Fruit fly (Drosophila melanogaster) whole organism, embryonic: ENCODE measurements around the gene CG31050.
A peak's percentile ranks its signal among the peaks of the same experiment; 100 is the strongest.

Experiments
- Awh ChIP-seq: fragments of 200-800 bp; sonication (Bioruptor generic); IDR thresholded peaks from 2 replicates; pipeline ENCODE4, ENCODE4 v1.3.6; 2022; ENCODE audit warnings: missing biosample characterization, missing genetic modification characterization
- CG11247 ChIP-seq: fragments of 200-800 bp; sonication (Bioruptor generic); IDR thresholded peaks from 2 replicates; pipeline ENCODE4 v1.3.6; 2022; ENCODE audit warnings: missing biosample characterization, missing genetic modification characterization
- CG16779 ChIP-seq: fragments of 200-800 bp; sonication (Bioruptor generic); IDR thresholded peaks from 2 replicates; pipeline ENCODE4 v1.3.6; 2022; ENCODE audit warnings: missing biosample characterization, missing genetic modification characterization
- CG17328 ChIP-seq: fragments of 200-800 bp; sonication (Bioruptor generic); IDR thresholded peaks from 2 replicates; pipeline ENCODE4 v1.3.6; 2022; ENCODE audit warnings: missing biosample characterization, missing genetic modification characterization
- CG18262 ChIP-seq: fragments of 200-800 bp; optimal IDR thresholded peaks from 3 replicates; lab custom pipeline; 2019; ENCODE audit warnings: missing biosample characterization, mild to moderate bottlenecking, missing genetic modification characterization, moderate library complexity
- CG18476 ChIP-seq: fragments of 200-800 bp; sonication (Bioruptor generic); optimal IDR thresholded peaks from 2 replicates; lab custom pipeline; 2016; ENCODE audit warnings: missing biosample characterization, mild to moderate bottlenecking, missing genetic modification characterization
- CG3065 ChIP-seq: fragments of 200-800 bp; sonication (Bioruptor generic); optimal IDR thresholded peaks from 2 replicates; lab custom pipeline; 2016; ENCODE audit warnings: missing biosample characterization, missing genetic modification characterization
- CG31388 ChIP-seq: fragments of 200-800 bp; sonication (Bioruptor generic); optimal IDR thresholded peaks from 2 replicates; lab custom pipeline; 2016; ENCODE audit warnings: missing biosample characterization, missing genetic modification characterization
- CG3281 ChIP-seq: fragments of 200-800 bp; sonication (Bioruptor generic); optimal IDR thresholded peaks from 3 replicates; lab custom pipeline; 2017; ENCODE audit warnings: missing biosample characterization, mild to moderate bottlenecking, missing genetic modification characterization
- CG33557 ChIP-seq: fragments of 200-800 bp; sonication (Bioruptor generic); optimal IDR thresholded peaks from 2 replicates; lab custom pipeline; 2019; ENCODE audit warnings: missing biosample characterization, mild to moderate bottlenecking, missing genetic modification characterization, moderate library complexity
- CG3995 ChIP-seq: fragments of 200-800 bp; sonication (Bioruptor generic); optimal IDR thresholded peaks from 3 replicates; lab custom pipeline; 2016; ENCODE audit warnings: missing biosample characterization, missing genetic modification characterization
- CG4404 ChIP-seq: fragments of 200-800 bp; sonication (Bioruptor generic); IDR thresholded peaks from 2 replicates; pipeline ENCODE4 v1.3.6; 2022; ENCODE audit warnings: missing biosample characterization, missing genetic modification characterization
- CG4424 ChIP-seq: fragments of 200-800 bp; sonication (Bioruptor generic); optimal IDR thresholded peaks from 3 replicates; lab custom pipeline; 2016; ENCODE audit warnings: missing biosample characterization, missing genetic modification characterization
- CG5953 ChIP-seq: fragments of 200-800 bp; sonication (Bioruptor generic); IDR thresholded peaks from 2 replicates; pipeline ENCODE4 v1.3.6; 2022; ENCODE audit warnings: missing biosample characterization, missing genetic modification characterization
- CG6254 ChIP-seq: fragments of 200-800 bp; sonication (Bioruptor generic); optimal IDR thresholded peaks from 3 replicates; lab custom pipeline; 2017; ENCODE audit warnings: mild to moderate bottlenecking, missing biosample characterization, missing genetic modification reagents, missing genetic modification characterization
- CG6813 ChIP-seq: fragments of 200-800 bp; sonication (Bioruptor generic); optimal IDR thresholded peaks from 2 replicates; lab custom pipeline; 2017; ENCODE audit warnings: missing biosample characterization, missing genetic modification characterization, mild to moderate bottlenecking, moderate library complexity, missing genetic modification reagents
- CG7271 ChIP-seq: fragments of 200-800 bp; sonication (Bioruptor generic); optimal IDR thresholded peaks from 2 replicates; lab custom pipeline; 2018; ENCODE audit warnings: missing biosample characterization, mild to moderate bottlenecking, missing genetic modification characterization, moderate library complexity
- CG7928 ChIP-seq: fragments of 200-800 bp; sonication (Bioruptor generic); optimal IDR thresholded peaks from 2 replicates; lab custom pipeline; 2017; ENCODE audit warnings: missing biosample characterization, mild to moderate bottlenecking, missing genetic modification characterization
- CG8478 ChIP-seq: fragments of >200 bp; optimal IDR thresholded peaks from 2 replicates; lab custom pipeline; 2018
- CG9727 ChIP-seq: fragments of 200-800 bp; sonication (Bioruptor generic); optimal IDR thresholded peaks from 3 replicates; lab custom pipeline; 2017; ENCODE audit warnings: missing biosample characterization, mild to moderate bottlenecking, missing genetic modification characterization
- Camta ChIP-seq: fragments of 200-800 bp; sonication (Bioruptor generic); optimal IDR thresholded peaks from 2 replicates; lab custom pipeline; 2016; ENCODE audit warnings: missing biosample characterization, missing genetic modification characterization
- CoRest ChIP-seq: fragments of 200-800 bp; sonication (Bioruptor generic); optimal IDR thresholded peaks from 3 replicates; lab custom pipeline; 2018; ENCODE audit warnings: missing biosample characterization, mild to moderate bottlenecking, missing genetic modification characterization, moderate library complexity
- Dll ChIP-seq: fragments of 200-800 bp; sonication (Bioruptor generic); IDR thresholded peaks from 4 replicates; pipeline ENCODE4 v1.3.6; 2022; ENCODE audit warnings: missing biosample characterization, missing genetic modification characterization; ENCODE audit not compliant: partially characterized antibody
- E2f1 ChIP-seq: fragments of 200-800 bp; sonication (Bioruptor generic); IDR thresholded peaks from 2 replicates; pipeline ENCODE4 v1.3.6; 2022; ENCODE audit warnings: missing biosample characterization, missing genetic modification characterization
- E2f2 ChIP-seq: fragments of 200-800 bp; sonication (Bioruptor generic); IDR thresholded peaks from 2 replicates; pipeline ENCODE4 v1.3.6; 2022; ENCODE audit warnings: missing biosample characterization, missing genetic modification characterization
- Elba2 ChIP-seq: fragments of 200-800 bp; sonication (Bioruptor generic); optimal IDR thresholded peaks from 3 replicates; lab custom pipeline; 2016; ENCODE audit warnings: missing biosample characterization, missing genetic modification characterization
- Fer2 ChIP-seq: fragments of 200-800 bp; sonication (Bioruptor generic); optimal IDR thresholded peaks from 2 replicates; lab custom pipeline; 2018; ENCODE audit warnings: missing biosample characterization, mild to moderate bottlenecking, missing genetic modification characterization, moderate library complexity
- Hr3 ChIP-seq: fragments of 200-800 bp; sonication (Bioruptor generic); optimal IDR thresholded peaks from 3 replicates; lab custom pipeline; 2016; ENCODE audit warnings: missing biosample characterization, missing genetic modification characterization
- NC2α ChIP-seq: fragments of 200-800 bp; sonication (Bioruptor generic); optimal IDR thresholded peaks from 2 replicates; lab custom pipeline; 2016; ENCODE audit warnings: missing biosample characterization, missing genetic modification characterization
- NfI ChIP-seq: fragments of 200-800 bp; sonication (Bioruptor generic); optimal IDR thresholded peaks from 3 replicates; lab custom pipeline; 2018; ENCODE audit warnings: missing biosample characterization, mild to moderate bottlenecking, missing genetic modification characterization, moderate library complexity
- Sin3A ChIP-seq: fragments of >200 bp; optimal IDR thresholded peaks from 2 replicates; lab custom pipeline; 2018
- Six4 ChIP-seq: fragments of 200-800 bp; sonication (Bioruptor generic); optimal IDR thresholded peaks from 2 replicates; lab custom pipeline; 2016; ENCODE audit warnings: missing biosample characterization, missing genetic modification characterization
- Spps ChIP-seq: fragments of 200-800 bp; sonication (Bioruptor generic); optimal IDR thresholded peaks from 2 replicates; lab custom pipeline; 2018; ENCODE audit warnings: missing biosample characterization, mild to moderate bottlenecking, missing genetic modification characterization
- abd-A ChIP-seq: fragments of 200-800 bp; sonication (Bioruptor generic); optimal IDR thresholded peaks from 3 replicates; lab custom pipeline; 2019; ENCODE audit warnings: missing biosample characterization, mild to moderate bottlenecking, missing genetic modification characterization, moderate library complexity
- eve ChIP-seq, 2 experiments: fragments of >200 bp; optimal IDR thresholded peaks; 2 replicates each; lab custom pipeline; 2017; ENCODE audit warnings: missing biosample characterization in 2 of 2, missing genetic modification characterization in 2 of 2
- gsb-n ChIP-seq: fragments of 200-800 bp; sonication (Bioruptor generic); optimal IDR thresholded peaks from 3 replicates; lab custom pipeline; 2018; ENCODE audit warnings: missing biosample characterization, mild to moderate bottlenecking, missing genetic modification characterization
- h ChIP-seq: fragments of >200 bp; optimal IDR thresholded peaks from 2 replicates; lab custom pipeline; 2017
- her ChIP-seq: fragments of 200-800 bp; sonication (Bioruptor generic); optimal IDR thresholded peaks from 2 replicates; lab custom pipeline; 2016; ENCODE audit warnings: missing biosample characterization, missing genetic modification characterization
- lmd ChIP-seq: fragments of 200-800 bp; sonication (Bioruptor generic); IDR thresholded peaks from 2 replicates; pipeline ENCODE4 v1.3.6; 2022; ENCODE audit warnings: missing biosample characterization, missing genetic modification characterization
- pho ChIP-seq: fragments of 200-800 bp; sonication (Bioruptor generic); optimal IDR thresholded peaks from 2 replicates; lab custom pipeline; 2016; ENCODE audit warnings: missing biosample characterization, missing genetic modification characterization
- psq ChIP-seq: fragments of 200-800 bp; sonication (Bioruptor generic); optimal IDR thresholded peaks from 2 replicates; lab custom pipeline; 2017; ENCODE audit warnings: missing biosample characterization, missing genetic modification characterization
- pzg ChIP-seq: fragments of 200-800 bp; sonication (Bioruptor generic); optimal IDR thresholded peaks from 3 replicates; lab custom pipeline; 2018; ENCODE audit warnings: missing biosample characterization, mild to moderate bottlenecking, missing genetic modification characterization, moderate library complexity
- ranshi ChIP-seq: fragments of 200-800 bp; sonication (Bioruptor generic); IDR thresholded peaks from 2 replicates; pipeline ENCODE4 v1.3.6; 2022; ENCODE audit warnings: missing biosample characterization, missing genetic modification characterization
- salm ChIP-seq: fragments of 200-800 bp; sonication (Bioruptor generic); optimal IDR thresholded peaks from 2 replicates; lab custom pipeline; 2018; ENCODE audit warnings: missing biosample characterization, mild to moderate bottlenecking, missing genetic modification characterization
- scrt ChIP-seq: fragments of 200-800 bp; sonication (Bioruptor generic); optimal IDR thresholded peaks from 2 replicates; lab custom pipeline; 2018; ENCODE audit warnings: missing biosample characterization, mild to moderate bottlenecking, missing genetic modification characterization, moderate library complexity
- sd ChIP-seq: fragments of 200-800 bp; sonication (Bioruptor generic); optimal IDR thresholded peaks from 3 replicates; lab custom pipeline; 2018; ENCODE audit warnings: missing biosample characterization, mild to moderate bottlenecking, missing genetic modification characterization, moderate library complexity
- slbo ChIP-seq: fragments of 200-800 bp; sonication (Bioruptor generic); IDR thresholded peaks from 2 replicates; pipeline ENCODE4 v1.3.6; 2022; ENCODE audit warnings: missing biosample characterization, missing genetic modification characterization
- ssp ChIP-seq: fragments of 200-800 bp; sonication (Bioruptor generic); IDR thresholded peaks from 2 replicates; pipeline ENCODE4 v1.3.6; 2022; ENCODE audit warnings: missing biosample characterization, missing genetic modification characterization
- toy ChIP-seq: fragments of 200-800 bp; sonication (Bioruptor generic); IDR thresholded peaks from 2 replicates; pipeline ENCODE4 v1.3.6; 2022; ENCODE audit warnings: missing biosample characterization, missing genetic modification characterization
- vvl ChIP-seq: fragments of 200-800 bp; sonication (Bioruptor generic); IDR thresholded peaks from 2 replicates; pipeline ENCODE4 v1.3.6; 2022; ENCODE audit warnings: missing biosample characterization, missing genetic modification characterization
- zen2 ChIP-seq: fragments of 200-800 bp; sonication (Bioruptor generic); IDR thresholded peaks from 3 replicates; pipeline ENCODE4 v1.3.6; 2022; ENCODE audit warnings: missing biosample characterization, missing genetic modification characterization; ENCODE audit not compliant: partially characterized antibody
- zf30C ChIP-seq: fragments of 200-800 bp; sonication (Bioruptor generic); optimal IDR thresholded peaks from 3 replicates; lab custom pipeline; 2018; ENCODE audit warnings: missing biosample characterization, mild to moderate bottlenecking, missing genetic modification characterization

The CG31050 gene

dm6 chr3R:28676870-28677526, 26.7 kb upstream of the CG31050 start (continued):
- TF ChIP-seq Hr3 (no peak), CG11247 (GFP tag; lab: Robert Waterston, UW) (0 out of 2 replicates have a peak, but pooled peaks have one; percentile 37), CG17328 (GFP tag; lab: Robert Waterston, UW) (no peak), Fer2 (tag; lab: Kevin White, UChicago) (no peak), NfI (GFP tag; lab: Kevin White, UChicago) (peak; percentile 56), CG3281 (GFP tag; lab: Kevin White, UChicago) (peak; percentile 38), gsb-n (tag; lab: Kevin White, UChicago) (no peak), CG18262 (no peak), CG4404 (peak; percentile 14; the same call in 1 of the 2 replicates), lmd (GFP tag; lab: Robert Waterston, UW) (peak; percentile 78), Sin3A (lab: Kevin White, UChicago) (no peak), Camta (GFP tag; lab: Kevin White, UChicago) (no peak), Awh (GFP tag; lab: Robert Waterston, UW) (peak; percentile 57), Dll (GFP tag; lab: Robert Waterston, UW) (no peak), sd (tag; lab: Kevin White, UChicago) (peak; percentile 57), CG3065 (GFP tag; lab: Kevin White, UChicago) (no peak), CG3995 (GFP tag; lab: Kevin White, UChicago) (no peak), toy (GFP tag; lab: Robert Waterston, UW) (no peak), Spps (no peak), pzg (GFP tag; lab: Kevin White, UChicago) (no peak), CG18476 (GFP tag; lab: Kevin White, UChicago) (no peak), vvl (GFP tag; lab: Robert Waterston, UW) (peak; percentile 74), zen2 (GFP tag; lab: Robert Waterston, UW) (no peak), CG6254 (no peak), NC2α (GFP tag; lab: Kevin White, UChicago) (no peak), CG4424 (GFP tag; lab: Kevin White, UChicago) (peak; percentile 52), pho (no peak), zf30C (no peak), CG8478 (lab: Kevin White, UChicago) (no peak), CG6813 (GFP tag; lab: Kevin White, UChicago) (no peak), ssp (GFP tag; lab: Robert Waterston, UW) (peak; percentile 36; the same call in 1 of the 2 replicates), Elba2 (GFP tag; lab: Kevin White, UChicago) (no peak), CG16779 (GFP tag; lab: Robert Waterston, UW) (no peak), salm (tag; lab: Kevin White, UChicago) (peak; percentile 49), CG31388 (no peak), CoRest (tag; lab: Kevin White, UChicago) (peak; percentile 62), CG9727 (peak; percentile 4), her (GFP tag; lab: Kevin White, UChicago) (no peak), h (lab: Kevin White, UChicago) (no peak), eve (GFP tag; optimal IDR thresholded peaks at IDR 0.05; lab: Kevin White, UChicago) (peak in 1 of 2 experiments; percentile 37), CG7271 (tag; lab: Kevin White, UChicago) (no peak), E2f2 (GFP tag; lab: Robert Waterston, UW) (peak; percentile 12; the same call in 1 of the 2 replicates), ranshi (GFP tag; lab: Robert Waterston, UW) (peak; percentile 67; the same call in 1 of the 2 replicates), scrt (GFP tag; lab: Kevin White, UChicago) (peak; percentile 13), Six4 (GFP tag; lab: Kevin White, UChicago) (peak; percentile 4), psq (GFP tag; lab: Kevin White, UChicago) (no peak), E2f1 (peak; percentile 73), CG33557 (GFP tag; lab: Kevin White, UChicago) (no peak), abd-A (tag; lab: Kevin White, UChicago) (peak; percentile 68), CG5953 (GFP tag; lab: Robert Waterston, UW) (no peak), CG7928 (GFP tag; lab: Kevin White, UChicago) (no peak), slbo (GFP tag; lab: Robert Waterston, UW) (peak; percentile 79)
